Worm (Caenorhabditis elegans) whole organism, mixed stage, embryonic: Measurements from ENCODE around the gene C12D5.9.

Experiments
- blmp-1 ChIP-seq: fragments of 150-350 bp; optimal IDR thresholded peaks from 2 replicates; lab custom pipeline; 2014; ENCODE audit warnings: missing biosample characterization, missing genetic modification characterization
- elt-1 ChIP-seq: sonication (generic microtip); optimal IDR thresholded peaks from 2 replicates; lab custom pipeline; 2017; ENCODE audit warnings: missing genetic modification characterization, mild to moderate bottlenecking, missing compliant biosample characterization, antibody characterized with exemption, moderate library complexity, borderline replicate concordance; ENCODE audit not compliant: insufficient read depth
- ham-2 ChIP-seq: fragments of 200-800 bp; sonication (Bioruptor generic); optimal IDR thresholded peaks from 2 replicates; lab custom pipeline; 2018; ENCODE audit warnings: mild to moderate bottlenecking, missing genetic modification characterization, missing compliant biosample characterization
- lsy-2 ChIP-seq: fragments of 150-350 bp; optimal IDR thresholded peaks from 2 replicates; lab custom pipeline; 2014; ENCODE audit warnings: missing biosample characterization, missing genetic modification characterization
- nhr-237 ChIP-seq: fragments of 150-350 bp; optimal IDR thresholded peaks from 2 replicates; lab custom pipeline; 2014; ENCODE audit warnings: missing biosample characterization, missing genetic modification characterization
- nhr-28 ChIP-seq: fragments of 150-350 bp; optimal IDR thresholded peaks from 2 replicates; lab custom pipeline; 2014; ENCODE audit warnings: missing biosample characterization, missing genetic modification characterization
- snpc-4 ChIP-seq: fragments of 150-350 bp; optimal IDR thresholded peaks from 2 replicates; lab custom pipeline; 2014; ENCODE audit warnings: missing biosample characterization, missing genetic modification characterization
- sptf-1 ChIP-seq: sonication (generic microtip); optimal IDR thresholded peaks from 2 replicates; lab custom pipeline; 2017; ENCODE audit warnings: mild to moderate bottlenecking, missing genetic modification characterization, moderate library complexity, missing compliant biosample characterization

DNA sequence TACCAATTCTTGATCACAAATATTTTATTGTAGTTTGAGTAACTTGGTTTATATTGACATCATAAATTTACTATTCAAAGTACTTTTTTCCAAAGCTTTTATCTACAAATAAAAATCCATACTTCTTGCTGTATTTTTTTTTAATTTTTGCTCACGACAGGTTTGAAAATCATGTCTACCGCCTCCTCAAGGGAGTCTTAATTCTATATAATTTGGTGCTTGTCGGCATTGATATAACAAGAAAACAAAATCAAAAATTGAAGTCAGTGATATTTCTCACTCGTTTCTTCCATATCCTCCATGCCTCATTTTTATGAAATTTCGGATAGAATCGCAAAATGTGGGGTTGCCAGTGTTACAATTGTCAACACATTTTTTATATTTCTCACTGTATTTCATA is 44.3 kb downstream of the C12D5.9 start, which contains the start of gene str-47:
- TF ChIP-seq snpc-4 (tag; lab: Kevin White, UChicago) (no peak), nhr-28 (tag; lab: Kevin White, UChicago) (no peak), lsy-2 (tag; lab: Kevin White, UChicago) (no peak), sptf-1 (no peak), ham-2 (GFP tag; lab: Kevin White, UChicago) (no peak), nhr-237 (tag; lab: Kevin White, UChicago) (no peak), blmp-1 (tag; lab: Kevin White, UChicago) (no peak), elt-1 (tag; lab: Kevin White, UChicago) (no peak)
